Fruit fly (Drosophila melanogaster) ovary, adult (tissue): ENCODE results near the gene Ork1.

ENCODE experiments used
- CG17801 ChIP-seq: fragments of 200-800 bp; optimal IDR thresholded peaks from 2 replicates; lab custom pipeline; 2019; ENCODE audit warnings: missing biosample characterization, mild to moderate bottlenecking, missing genetic modification characterization, moderate library complexity; ENCODE audit not compliant: partially characterized antibody

Gene Ork1

DNA sequence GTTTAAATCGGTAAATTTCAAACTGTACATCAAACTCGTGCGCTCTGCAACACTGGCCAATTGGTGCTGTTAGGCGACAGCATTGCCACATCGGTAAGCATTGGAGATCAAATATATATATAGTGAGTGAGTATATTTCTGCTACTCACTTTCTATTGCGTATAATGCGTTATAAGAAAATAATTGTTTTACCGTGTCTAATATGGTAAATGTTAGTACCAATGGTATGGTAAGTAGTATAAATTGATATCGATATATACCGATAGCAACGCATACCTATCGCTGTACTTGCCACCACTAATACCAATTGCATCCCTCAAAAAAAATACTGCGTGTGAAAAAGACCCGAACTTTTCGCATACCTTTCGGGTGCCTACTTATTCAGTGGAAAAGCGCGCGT lies 33.7 kb downstream of the Ork1 start, which contains the start of the genes sofe and CG2186:
sofe (minus strand) TSS at position 38 of the 400 bp plus-strand sequence.
CG2186 (plus strand) TSS at position 280 of the 400 bp plus-strand sequence.
- TF ChIP-seq CG17801 (GFP tag; lab: Kevin White, UChicago), result peak; percentile 63

DNA sequence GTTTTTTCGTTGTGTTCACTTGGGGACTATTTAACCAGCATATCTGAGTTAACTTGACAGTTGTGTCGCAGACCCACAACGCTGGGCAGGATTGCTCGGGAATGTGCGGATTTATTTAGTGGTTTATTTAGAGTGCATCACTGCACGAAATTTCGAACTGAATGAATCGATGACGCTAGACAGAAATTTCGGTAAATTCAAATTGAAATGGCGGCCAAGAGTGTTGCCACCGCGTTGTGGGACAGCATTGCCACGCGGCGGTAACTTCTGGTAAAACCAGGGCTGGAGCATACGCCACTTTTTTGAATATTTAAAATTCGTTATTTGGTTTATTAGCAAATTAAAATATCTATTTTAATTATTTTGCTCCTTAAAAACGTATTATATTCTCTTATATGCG lies 36.4 kb downstream of the Ork1 start, which contains the start of gene feo:
feo (minus strand) TSS at position 184 of the 400 bp plus-strand sequence.
- TF ChIP-seq CG17801 (GFP tag; lab: Kevin White, UChicago), result no peak

DNA sequence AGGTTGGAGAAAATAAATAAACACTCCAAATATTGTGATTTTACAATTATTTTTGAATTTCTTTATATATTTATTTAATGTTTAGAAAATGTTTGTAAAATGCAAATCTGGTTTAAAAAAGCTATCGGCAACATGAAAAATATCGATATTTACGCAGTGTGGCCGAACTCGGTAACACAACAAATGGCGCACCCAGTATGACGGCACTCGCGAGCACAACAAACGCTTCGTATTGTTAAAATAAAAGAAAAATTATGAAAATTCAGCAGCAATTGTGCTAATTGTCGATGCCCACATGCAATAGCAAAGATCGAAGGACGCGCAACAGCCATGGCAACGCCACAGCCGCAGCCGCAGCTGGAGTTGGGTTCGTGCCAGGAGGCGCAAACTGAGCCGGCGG lies 42.5 kb downstream of the Ork1 start, which contains the start of gene CG2202:
CG2202 (plus strand) TSS at position 193 of the 400 bp plus-strand sequence.
- peak; percentile 35 for TF ChIP-seq CG17801 (GFP tag; lab: Kevin White, UChicago)

DNA sequence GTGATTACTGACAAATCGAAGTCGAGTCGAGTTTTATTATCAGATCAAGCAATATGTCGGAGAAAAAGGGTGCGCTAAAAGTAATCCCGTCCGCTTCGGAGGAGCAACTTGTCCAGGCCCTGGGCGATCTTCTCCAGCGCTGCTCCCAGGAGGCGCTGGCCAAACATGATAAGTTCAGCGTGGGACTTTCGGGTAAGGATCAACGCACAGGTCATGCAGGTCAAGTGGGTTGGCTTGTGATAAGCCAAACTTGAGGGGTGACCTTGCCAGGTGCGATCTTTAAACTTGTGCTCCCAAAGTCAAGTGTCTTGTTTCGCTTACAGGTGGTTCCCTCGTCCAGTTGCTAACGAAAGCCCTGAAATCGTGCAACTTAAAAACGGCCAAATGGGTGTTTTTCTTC lies 43.6 kb downstream of the Ork1 start:
- TF ChIP-seq CG17801 (GFP tag; lab: Kevin White, UChicago), result no peak

DNA sequence GAGAGGGAATG lies 43.8 kb downstream of the Ork1 start, which contains the start of gene Pgls:
Pgls (plus strand) TSS at position 3 of the 11 bp plus-strand sequence.
- TF ChIP-seq CG17801 (GFP tag; lab: Kevin White, UChicago), result no peak

DNA sequence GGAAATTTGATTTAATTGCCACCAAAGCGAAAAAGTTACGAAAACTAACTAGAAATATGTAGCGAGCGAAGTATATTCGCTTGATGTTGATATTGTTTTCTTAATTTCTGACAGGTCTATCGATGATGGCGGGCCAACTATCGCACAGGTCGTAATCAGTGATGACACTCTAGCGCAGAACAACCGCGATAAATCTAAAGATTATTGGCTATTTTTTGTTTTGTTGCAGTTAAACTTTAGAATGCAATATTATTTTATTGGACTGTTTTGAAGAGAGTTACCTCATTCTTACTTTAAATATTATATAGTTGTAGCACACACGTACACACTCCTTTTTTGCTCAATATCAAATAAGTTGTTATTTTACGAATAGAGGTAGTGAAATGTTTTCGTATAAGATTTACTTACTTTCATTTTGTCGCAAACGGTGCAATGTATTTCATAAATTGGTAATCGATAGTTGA lies 44.0 kb downstream of the Ork1 start, which contains the start of gene sbr:
sbr (minus strand) TSS at position 121 of the 464 bp plus-strand sequence.
- no peak for TF ChIP-seq CG17801 (GFP tag; lab: Kevin White, UChicago)

DNA sequence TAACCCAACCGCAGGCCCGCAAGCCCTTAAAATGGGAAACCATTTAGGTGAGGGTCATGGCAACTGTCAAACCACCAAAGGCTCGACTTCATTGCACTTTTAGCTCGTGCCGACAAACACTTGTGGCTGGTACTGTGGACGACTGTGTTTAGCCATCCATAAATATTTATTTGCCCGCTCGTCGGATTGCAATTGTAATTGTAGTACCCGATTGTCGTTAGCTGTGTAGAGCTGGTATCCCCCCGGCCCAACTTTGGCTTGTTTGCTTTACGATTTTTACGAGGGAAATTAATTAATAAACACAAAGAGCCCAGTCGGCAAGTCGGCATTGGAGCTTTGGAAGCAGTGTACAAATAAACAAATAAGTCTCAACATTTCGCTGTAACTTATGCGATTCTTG lies 45.8 kb downstream of the Ork1 start:
- TF ChIP-seq CG17801 (GFP tag; lab: Kevin White, UChicago), result peak; percentile 36

DNA sequence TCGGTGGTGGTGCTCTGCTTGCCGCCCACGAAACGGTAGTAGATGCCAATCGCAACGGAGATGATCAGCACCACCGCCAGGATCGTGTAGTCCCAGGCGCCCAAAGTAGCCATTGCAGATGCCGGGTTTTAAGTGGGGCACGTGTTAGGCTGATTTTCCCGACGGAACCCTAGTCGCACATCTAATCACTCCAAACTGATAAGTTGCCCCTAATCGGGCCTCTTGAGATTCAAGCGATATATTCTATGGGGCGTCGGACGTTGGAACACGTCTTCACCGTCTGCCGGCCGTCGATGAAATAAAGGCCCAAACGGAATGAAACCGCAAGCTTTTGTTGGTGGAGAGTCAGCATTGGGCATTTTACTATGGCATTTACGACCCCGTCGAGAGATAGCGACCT lies 46.2 kb downstream of the Ork1 start, which contains the start of gene CG32669:
CG32669 (minus strand) TSS at position 275 of the 400 bp plus-strand sequence.
- TF ChIP-seq CG17801 (GFP tag; lab: Kevin White, UChicago), result no peak

DNA sequence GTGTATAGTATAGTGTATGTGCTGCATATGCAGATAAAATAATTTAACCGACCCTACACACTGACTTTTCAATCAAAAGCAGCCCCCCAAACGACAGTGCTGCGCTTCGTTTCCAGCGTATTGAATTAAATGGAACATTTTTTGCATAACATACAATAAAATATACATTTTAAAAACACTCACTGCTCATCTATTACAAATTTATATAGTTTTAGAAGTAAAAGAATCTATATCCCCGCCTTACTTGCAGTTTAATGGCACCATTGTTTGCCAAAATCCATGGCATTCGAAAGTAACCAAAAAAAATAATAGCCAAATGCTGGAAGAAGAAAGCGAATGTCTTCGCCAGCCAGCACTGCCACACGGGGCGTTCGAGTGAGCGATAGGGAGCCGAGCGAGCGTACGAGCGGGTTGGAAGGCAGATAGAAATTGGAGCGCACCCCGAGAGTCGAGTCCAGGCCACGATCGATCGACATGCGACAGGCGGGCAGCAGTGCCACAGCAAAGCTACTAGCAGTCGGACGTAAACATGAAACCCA lies 49.3 kb downstream of the Ork1 start, which contains the start of gene CG15209:
CG15209 (plus strand) TSS at position 489 of the 539 bp plus-strand sequence.
- TF ChIP-seq CG17801 (GFP tag; lab: Kevin White, UChicago), result no peak

DNA sequence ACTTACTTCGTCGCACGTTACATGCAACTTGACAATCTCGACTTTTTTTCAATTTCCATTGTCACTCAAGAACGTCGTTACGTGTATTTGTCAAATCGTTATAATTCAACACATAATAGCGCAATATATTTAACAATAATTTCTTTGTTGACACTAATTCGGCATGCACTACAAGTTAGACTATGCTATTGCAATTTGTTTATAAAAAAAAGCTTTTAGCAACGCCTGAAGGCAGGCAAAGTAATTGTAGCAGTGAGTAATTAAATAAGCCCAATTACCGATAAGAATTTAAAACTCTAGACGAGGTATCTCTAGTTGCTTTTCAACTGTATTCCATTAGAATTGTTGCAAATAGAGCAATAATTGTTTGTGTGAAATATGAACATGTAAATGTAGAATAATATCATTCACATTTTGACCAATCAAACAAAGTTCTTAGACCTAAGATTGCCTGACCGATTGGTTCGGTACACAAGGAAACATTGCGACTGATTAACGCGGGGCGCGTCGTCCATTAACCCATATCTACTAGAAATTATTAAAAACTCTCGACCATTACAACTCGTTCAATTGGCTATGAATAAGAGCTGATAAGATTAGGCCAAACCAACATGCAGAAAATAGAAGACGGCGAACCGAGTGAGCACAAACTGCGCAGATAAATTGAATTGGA lies 50.0 kb downstream of the Ork1 start:
- TF ChIP-seq CG17801 (GFP tag; lab: Kevin White, UChicago), result no peak

DNA sequence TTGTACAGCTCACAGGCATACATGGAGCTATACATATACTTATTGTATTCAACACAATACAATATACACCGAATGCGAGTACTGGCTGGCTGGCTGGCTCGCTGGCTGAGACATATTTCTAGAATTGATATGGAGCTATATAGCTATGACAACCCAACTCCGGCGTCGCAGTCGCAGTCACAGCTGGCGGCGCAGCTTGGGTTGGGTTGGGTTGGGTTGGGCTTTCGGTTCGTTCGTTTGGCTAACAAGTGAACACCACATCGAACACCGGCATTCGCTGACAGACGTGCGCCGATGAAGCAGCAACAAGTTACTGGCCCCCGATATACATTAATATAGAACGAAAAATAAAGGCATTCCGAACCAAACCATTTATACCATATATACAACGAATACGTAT lies 52.1 kb downstream of the Ork1 start, which contains the start of gene CG15210:
CG15210 (plus strand) TSS at position 269 of the 400 bp plus-strand sequence.
- no peak for TF ChIP-seq CG17801 (GFP tag; lab: Kevin White, UChicago)

DNA sequence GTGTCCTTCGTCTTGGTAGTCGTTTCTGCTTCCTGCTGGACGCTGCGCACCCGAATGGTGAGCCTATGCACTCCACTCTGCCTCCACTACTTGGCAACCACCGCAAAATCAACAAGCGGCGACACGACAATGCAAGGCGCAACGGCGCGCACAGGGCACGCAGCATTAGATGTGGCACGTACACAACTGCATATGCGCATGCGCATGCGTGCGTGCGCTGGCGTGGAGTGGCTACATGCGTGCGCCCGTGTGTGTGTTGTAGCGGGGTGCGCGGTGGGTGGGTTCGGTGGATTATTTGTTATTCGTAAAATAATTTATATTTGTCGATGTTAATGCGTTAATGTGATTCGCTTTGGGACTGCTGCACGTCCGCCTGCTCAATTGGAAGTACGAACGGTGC lies 55.4 kb downstream of the Ork1 start:
- no peak for TF ChIP-seq CG17801 (GFP tag; lab: Kevin White, UChicago)

DNA sequence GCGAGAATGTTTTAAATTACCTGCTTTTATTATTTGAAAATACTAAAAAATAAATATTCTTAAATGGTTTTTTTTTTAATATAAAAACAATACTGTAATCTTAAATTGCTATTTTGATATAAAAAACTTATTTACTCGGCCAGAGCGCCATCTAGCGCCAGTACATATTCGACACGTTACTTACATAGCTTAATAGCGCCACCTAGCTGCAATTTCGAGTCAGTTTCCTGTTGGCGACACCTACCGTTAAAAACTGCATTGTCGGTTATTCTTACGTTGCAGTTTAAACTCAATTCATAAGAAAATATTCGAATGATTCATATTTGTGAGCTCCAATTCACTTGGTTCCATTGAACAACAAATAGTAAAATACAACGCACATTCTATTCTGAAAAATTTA lies 58.7 kb downstream of the Ork1 start:
- peak; percentile 21 for TF ChIP-seq CG17801 (GFP tag; lab: Kevin White, UChicago)
